Fruit fly (Drosophila melanogaster) S2 (cell line): ENCODE measurements around the gene Nhe2.

Experiments
- CG8478 ChIP-seq: fragments of >200 bp; optimal IDR thresholded peaks from 2 replicates; lab custom pipeline; 2018
- CTCF ChIP-seq, 2 experiments: fragments of >200 bp; optimal IDR thresholded peaks; 2 replicates each; lab custom pipeline; 2018

Nhe2 gene

dm6 chr2L:21142501-21142849, 38.1 kb downstream of the Nhe2 start:
- TF ChIP-seq CG8478 (lab: Kevin White, UChicago), result no peak
- no peak for TF ChIP-seq CTCF (optimal IDR thresholded peaks at IDR 0.05; lab: Kevin White, UChicago)

dm6 chr2L:21142972-21143385, 38.6 kb downstream of the Nhe2 start, which contains the start of gene pths:
TSS of gene pths (plus strand) at chr2L:21143229.
- TF ChIP-seq CTCF (optimal IDR thresholded peaks at IDR 0.05; lab: Kevin White, UChicago) (no peak), CG8478 (lab: Kevin White, UChicago) (no peak)

dm6 chr2L:21148242-21148641, 43.9 kb downstream of the Nhe2 start, which contains the start of gene del:
TSS of gene del (minus strand) at chr2L:21148546.
- TF ChIP-seq CG8478 (lab: Kevin White, UChicago) (no peak), CTCF (optimal IDR thresholded peaks at IDR 0.05; lab: Kevin White, UChicago) (no peak)

- TF ChIP-seq CG8478 (lab: Kevin White, UChicago) (no peak), CTCF (optimal IDR thresholded peaks at IDR 0.05; lab: Kevin White, UChicago) (no peak)
Observed at dm6 chr2L:21149053-21149452, 44.7 kb downstream of the Nhe2 start.

dm6 chr2L:21153844-21154243, 49.5 kb downstream of the Nhe2 start:
- TF ChIP-seq CG8478 (lab: Kevin White, UChicago) (no peak), CTCF (optimal IDR thresholded peaks at IDR 0.05; lab: Kevin White, UChicago) (no peak)

dm6 chr2L:21156156-21157040, 52.0 kb downstream of the Nhe2 start, which contains the start of the genes Mpp6 and E2f2:
TSS of gene Mpp6 (plus strand) at chr2L:21156288.
TSS of gene E2f2 (minus strand) at chr2L:21156749.
- no peak for TF ChIP-seq CG8478 (lab: Kevin White, UChicago)
- no peak for TF ChIP-seq CTCF (optimal IDR thresholded peaks at IDR 0.05; lab: Kevin White, UChicago)

- TF ChIP-seq CTCF (optimal IDR thresholded peaks at IDR 0.05; lab: Kevin White, UChicago) (no peak), CG8478 (lab: Kevin White, UChicago) (no peak)
Observed at dm6 chr2L:21158554-21158953, 54.2 kb downstream of the Nhe2 start, which contains the start of the genes Coq3 and Pld3. TSS of gene Coq3 (minus strand) at chr2L:21158611. TSS of gene Pld3 (plus strand) at chr2L:21158847.

dm6 chr2L:21162875-21163274, 58.5 kb downstream of the Nhe2 start, which contains the start of gene Nbr:
TSS of gene Nbr (minus strand) at chr2L:21163083.
- no peak for TF ChIP-seq CG8478 (lab: Kevin White, UChicago)
- no peak for TF ChIP-seq CTCF (optimal IDR thresholded peaks at IDR 0.05; lab: Kevin White, UChicago)

dm6 chr2L:21163311-21163842, 59.0 kb downstream of the Nhe2 start, which contains the start of gene Noc2:
TSS of gene Noc2 (plus strand) at chr2L:21163641.
- TF ChIP-seq CTCF (optimal IDR thresholded peaks at IDR 0.05; lab: Kevin White, UChicago), result no peak
- no peak for TF ChIP-seq CG8478 (lab: Kevin White, UChicago)

dm6 chr2L:21166422-21166821, 62.1 kb downstream of the Nhe2 start:
- no peak for TF ChIP-seq CTCF (optimal IDR thresholded peaks at IDR 0.05; lab: Kevin White, UChicago)
- TF ChIP-seq CG8478 (lab: Kevin White, UChicago), result no peak

dm6 chr2L:21168295-21169159, 64.2 kb downstream of the Nhe2 start, which contains the start of the genes mAcon1, CG43345 and CG43346:
TSS of gene mAcon1 (plus strand) at chr2L:21168570.
TSS of gene CG43345 (minus strand) at chr2L:21168581.
TSS of gene CG43346 (minus strand) at chr2L:21168581.
- TF ChIP-seq CG8478 (lab: Kevin White, UChicago) (no peak), CTCF (optimal IDR thresholded peaks at IDR 0.05; lab: Kevin White, UChicago) (no peak)

- TF ChIP-seq CG8478 (lab: Kevin White, UChicago), result no peak
Observed at dm6 chr2L:21169160-21169624, 64.8 kb downstream of the Nhe2 start.

- TF ChIP-seq CG8478 (lab: Kevin White, UChicago), result no peak
- no peak for TF ChIP-seq CTCF (optimal IDR thresholded peaks at IDR 0.05; lab: Kevin White, UChicago)
Observed at dm6 chr2L:21169863-21170262, 65.5 kb downstream of the Nhe2 start.

dm6 chr2L:21172922-21173321, 68.6 kb downstream of the Nhe2 start, which contains the start of gene CG31627:
TSS of gene CG31627 (plus strand) at chr2L:21173222.
- TF ChIP-seq CTCF (optimal IDR thresholded peaks at IDR 0.05; lab: Kevin White, UChicago) (no peak), CG8478 (lab: Kevin White, UChicago) (no peak)
